Worm (Caenorhabditis elegans): ENCODE measurements around the gene ergi-2.

- TF ChIP-seq pes-1 (GFP tag; IDR thresholded peaks at IDR 0.05): no peak
- no peak for TF ChIP-seq F13C5.2 (tag; optimal IDR thresholded peaks at IDR 0.05)
- no peak for TF ChIP-seq flt-1 (GFP tag; IDR thresholded peaks at IDR 0.05)
- TF ChIP-seq tra-4 (tag; optimal IDR thresholded peaks at IDR 0.05): no peak
- TF ChIP-seq ama-1 (optimal IDR thresholded peaks at IDR 0.05): no peak
- no peak for TF ChIP-seq B0310.2 (tag; optimal IDR thresholded peaks at IDR 0.05)
- no peak for TF ChIP-seq scrt-1 (GFP tag; IDR thresholded peaks at IDR 0.05)
Measured at ce11 chrX:14991280-14991679, 15.8 kb downstream of the ergi-2 start, which contains the start of gene iglr-1.

Data from whole organism, early embryonic.